Worm (Caenorhabditis elegans): ENCODE results near the gene cks-1.

The cks-1 gene

ce11 chrIV:8520594-8520993, 6.9 kb downstream of the cks-1 start, which contains the start of gene pkg-2:
Gene pkg-2 (plus strand): TSS chrIV:8520894.
- TF ChIP-seq ceh-43 (GFP tag; optimal IDR thresholded peaks at IDR 0.05) (no peak), ham-2 (GFP tag; optimal IDR thresholded peaks at IDR 0.05) (no peak), mls-2 (tag; optimal IDR thresholded peaks at IDR 0.05) (no peak), ceh-39 (tag; optimal IDR thresholded peaks at IDR 0.05) (no peak), zip-8 (tag; optimal IDR thresholded peaks at IDR 0.05) (no peak)

- TF ChIP-seq ceh-43 (GFP tag; optimal IDR thresholded peaks at IDR 0.05) = no peak
- no peak for TF ChIP-seq unc-62 (GFP tag; optimal IDR thresholded peaks at IDR 0.05)
- TF ChIP-seq nhr-2 (tag; optimal IDR thresholded peaks at IDR 0.05) = no peak
- no peak for TF ChIP-seq ham-2 (GFP tag; optimal IDR thresholded peaks at IDR 0.05)
- TF ChIP-seq nhr-28 (tag; optimal IDR thresholded peaks at IDR 0.05) = no peak
- no peak for TF ChIP-seq unc-120 (tag; optimal IDR thresholded peaks at IDR 0.05; ENCODE audit: poor library complexity, severe bottlenecking)
- no peak for TF ChIP-seq M03D4.4 (tag; optimal IDR thresholded peaks at IDR 0.05)
- TF ChIP-seq nhr-12 (tag; optimal IDR thresholded peaks at IDR 0.05) = no peak
- TF ChIP-seq nhr-76 (tag; optimal IDR thresholded peaks at IDR 0.05) = no peak
- no peak for TF ChIP-seq elt-1 (tag; optimal IDR thresholded peaks at IDR 0.05; ENCODE audit: borderline replicate concordance, insufficient read depth)
- TF ChIP-seq mep-1 (tag; optimal IDR thresholded peaks at IDR 0.05) = no peak
- no peak for TF ChIP-seq bed-3 (GFP tag; optimal IDR thresholded peaks at IDR 0.05)
- TF ChIP-seq flh-1 (GFP tag; optimal IDR thresholded peaks at IDR 0.05) = no peak
- no peak for TF ChIP-seq nhr-237 (tag; optimal IDR thresholded peaks at IDR 0.05)
Observed at ce11 chrIV:8523981-8524380, 10.3 kb downstream of the cks-1 start.

ce11 chrIV:8526050-8526449, 12.3 kb downstream of the cks-1 start:
- peak; percentile 55 for TF ChIP-seq hlh-1 (tag; optimal IDR thresholded peaks at IDR 0.05)
- no peak for TF ChIP-seq snpc-4 (tag; optimal IDR thresholded peaks at IDR 0.05)
- no peak for TF ChIP-seq unc-39 (tag; optimal IDR thresholded peaks at IDR 0.05)
- TF ChIP-seq unc-62 (GFP tag; optimal IDR thresholded peaks at IDR 0.05) = peak; percentile 70
- TF ChIP-seq unc-120 (tag; optimal IDR thresholded peaks at IDR 0.05; ENCODE audit: poor library complexity, severe bottlenecking) = peak; percentile 47

- TF ChIP-seq unc-120 (tag; optimal IDR thresholded peaks at IDR 0.05; ENCODE audit: poor library complexity, severe bottlenecking) = no peak
- TF ChIP-seq mls-2 (tag; optimal IDR thresholded peaks at IDR 0.05) = no peak
- TF ChIP-seq blmp-1 (tag; optimal IDR thresholded peaks at IDR 0.05) = no peak
- TF ChIP-seq nhr-76 (tag; optimal IDR thresholded peaks at IDR 0.05) = no peak
- no peak for TF ChIP-seq nhr-2 (tag; optimal IDR thresholded peaks at IDR 0.05)
- TF ChIP-seq snpc-4 (tag; optimal IDR thresholded peaks at IDR 0.05) = no peak
- TF ChIP-seq tbx-8 (GFP tag; optimal IDR thresholded peaks at IDR 0.05) = no peak
- no peak for TF ChIP-seq ces-1 (GFP tag; optimal IDR thresholded peaks at IDR 0.05)
- TF ChIP-seq drap-1 (GFP tag; optimal IDR thresholded peaks at IDR 0.05) = no peak
- TF ChIP-seq ceh-83 (GFP tag; optimal IDR thresholded peaks at IDR 0.05) = no peak
- no peak for TF ChIP-seq mab-5 (tag; optimal IDR thresholded peaks at IDR 0.05)
- no peak for TF ChIP-seq sptf-1 (tag; optimal IDR thresholded peaks at IDR 0.05)
- TF ChIP-seq unc-62 (GFP tag; optimal IDR thresholded peaks at IDR 0.05) = no peak
- no peak for TF ChIP-seq lin-32 (GFP tag; optimal IDR thresholded peaks at IDR 0.05)
- TF ChIP-seq nhr-28 (tag; optimal IDR thresholded peaks at IDR 0.05) = no peak
- TF ChIP-seq lsy-2 (tag; optimal IDR thresholded peaks at IDR 0.05) = no peak
- no peak for TF ChIP-seq flh-1 (GFP tag; optimal IDR thresholded peaks at IDR 0.05)
- no peak for TF ChIP-seq elt-1 (tag; optimal IDR thresholded peaks at IDR 0.05; ENCODE audit: borderline replicate concordance, insufficient read depth)
- TF ChIP-seq ceh-43 (GFP tag; optimal IDR thresholded peaks at IDR 0.05) = no peak
- no peak for TF ChIP-seq bed-3 (GFP tag; optimal IDR thresholded peaks at IDR 0.05)
Observed at ce11 chrIV:8526579-8526978, 12.9 kb downstream of the cks-1 start.

- TF ChIP-seq unc-62 (GFP tag; optimal IDR thresholded peaks at IDR 0.05) = peak; percentile 35
- no peak for TF ChIP-seq tbx-8 (GFP tag; optimal IDR thresholded peaks at IDR 0.05)
- TF ChIP-seq nhr-76 (tag; optimal IDR thresholded peaks at IDR 0.05) = no peak
- TF ChIP-seq elt-3 (tag; optimal IDR thresholded peaks at IDR 0.05) = peak; percentile 69
- TF ChIP-seq unc-120 (tag; optimal IDR thresholded peaks at IDR 0.05; ENCODE audit: poor library complexity, severe bottlenecking) = peak; percentile 22
- TF ChIP-seq sptf-1 (tag; optimal IDR thresholded peaks at IDR 0.05) = no peak
- TF ChIP-seq mep-1 (tag; optimal IDR thresholded peaks at IDR 0.05) = no peak
- TF ChIP-seq ceh-39 (tag; optimal IDR thresholded peaks at IDR 0.05) = no peak
Observed at ce11 chrIV:8527598-8528012, 13.9 kb downstream of the cks-1 start.
